Fruit fly (Drosophila melanogaster) whole organism, embryonic: Measurements from ENCODE around the gene blp.

Source experiments
- ATbp ChIP-seq: fragments of 200-800 bp; sonication (Bioruptor generic); optimal IDR thresholded peaks from 2 replicates; lab custom pipeline; 2017; ENCODE audit warnings: missing biosample characterization, mild to moderate bottlenecking, missing genetic modification characterization, missing genetic modification reagents
- Abd-B ChIP-seq: fragments of 200-800 bp; sonication (Bioruptor generic); optimal IDR thresholded peaks from 2 replicates; lab custom pipeline; 2018; ENCODE audit warnings: missing biosample characterization, mild to moderate bottlenecking, missing genetic modification characterization, moderate library complexity
- Adf1 ChIP-seq: fragments of 200-800 bp; sonication (Bioruptor generic); IDR thresholded peaks from 2 replicates; pipeline ENCODE4 v1.3.6; 2022; ENCODE audit warnings: missing biosample characterization, missing genetic modification characterization
- Atf-2 ChIP-seq: fragments of 200-800 bp; sonication (Bioruptor generic); optimal IDR thresholded peaks from 2 replicates; lab custom pipeline; 2016; ENCODE audit warnings: missing biosample characterization, missing genetic modification characterization
- CG10543 ChIP-seq: fragments of 200-800 bp; sonication (Bioruptor generic); optimal IDR thresholded peaks from 3 replicates; lab custom pipeline; 2017; ENCODE audit warnings: missing biosample characterization, mild to moderate bottlenecking, missing genetic modification characterization, moderate library complexity
- CG1233 ChIP-seq: fragments of 200-800 bp; sonication (Bioruptor generic); optimal IDR thresholded peaks from 4 replicates; lab custom pipeline; 2018; ENCODE audit warnings: missing biosample characterization, mild to moderate bottlenecking, missing genetic modification characterization
- CG12744 ChIP-seq: fragments of 200-800 bp; sonication (Bioruptor generic); optimal IDR thresholded peaks from 2 replicates; lab custom pipeline; 2016; ENCODE audit warnings: missing biosample characterization, missing genetic modification characterization
- CG1602 ChIP-seq: fragments of 200-800 bp; sonication (Bioruptor generic); optimal IDR thresholded peaks from 3 replicates; lab custom pipeline; 2016; ENCODE audit warnings: missing biosample characterization, missing genetic modification characterization
- CG16779 ChIP-seq: fragments of 200-800 bp; sonication (Bioruptor generic); IDR thresholded peaks from 2 replicates; pipeline ENCODE4 v1.3.6; 2022; ENCODE audit warnings: missing biosample characterization, missing genetic modification characterization
- CG16863 ChIP-seq: fragments of 200-800 bp; sonication (Bioruptor generic); optimal IDR thresholded peaks from 3 replicates; lab custom pipeline; 2016; ENCODE audit warnings: missing biosample characterization, missing genetic modification characterization
- CG17612 ChIP-seq: fragments of 200-800 bp; sonication (Bioruptor generic); IDR thresholded peaks from 2 replicates; pipeline ENCODE4 v1.3.6; 2022; ENCODE audit warnings: missing biosample characterization, missing genetic modification characterization
- CG2199 ChIP-seq: fragments of 200-800 bp; sonication (Bioruptor generic); IDR thresholded peaks from 3 replicates; pipeline ENCODE4 v1.3.6; 2022; ENCODE audit warnings: missing biosample characterization, missing genetic modification characterization
- CG2875 ChIP-seq: fragments of 200-800 bp; sonication (Bioruptor generic); optimal IDR thresholded peaks from 2 replicates; lab custom pipeline; 2017; ENCODE audit warnings: missing biosample characterization, mild to moderate bottlenecking, missing genetic modification characterization, missing genetic modification reagents
- CG30403 ChIP-seq: fragments of 200-800 bp; sonication (Bioruptor generic); optimal IDR thresholded peaks from 3 replicates; lab custom pipeline; 2016; ENCODE audit warnings: missing biosample characterization, missing genetic modification characterization
- CG4328 ChIP-seq: fragments of 200-800 bp; sonication (Bioruptor generic); optimal IDR thresholded peaks from 3 replicates; lab custom pipeline; 2017; ENCODE audit warnings: missing biosample characterization, missing genetic modification reagents, missing genetic modification characterization
- CG43689 ChIP-seq: fragments of 200-800 bp; sonication (Bioruptor generic); IDR thresholded peaks from 2 replicates; pipeline ENCODE4 v1.3.6; 2022; ENCODE audit warnings: missing biosample characterization, missing genetic modification characterization
- CG7372 ChIP-seq: fragments of 200-800 bp; sonication (Bioruptor generic); IDR thresholded peaks from 2 replicates; pipeline ENCODE4 v1.3.6; 2022; ENCODE audit warnings: missing biosample characterization, missing genetic modification characterization
- CG8281 ChIP-seq: fragments of 200-800 bp; sonication (Bioruptor generic); optimal IDR thresholded peaks from 2 replicates; lab custom pipeline; 2018; ENCODE audit warnings: missing biosample characterization, mild to moderate bottlenecking, missing genetic modification characterization, moderate library complexity
- Chrac-16 ChIP-seq: fragments of 200-800 bp; sonication (Bioruptor generic); optimal IDR thresholded peaks from 3 replicates; lab custom pipeline; 2016; ENCODE audit warnings: missing biosample characterization, missing genetic modification characterization
- D19B ChIP-seq: fragments of 200-800 bp; sonication (Bioruptor generic); optimal IDR thresholded peaks from 2 replicates; lab custom pipeline; 2017; ENCODE audit warnings: missing biosample characterization, mild to moderate bottlenecking, missing genetic modification characterization
- Deaf1 ChIP-seq: fragments of 200-800 bp; optimal IDR thresholded peaks from 3 replicates; lab custom pipeline; 2019; ENCODE audit warnings: missing biosample characterization, mild to moderate bottlenecking, missing genetic modification characterization, moderate library complexity
- E2f1 ChIP-seq: fragments of 200-800 bp; sonication (Bioruptor generic); IDR thresholded peaks from 2 replicates; pipeline ENCODE4 v1.3.6; 2022; ENCODE audit warnings: missing biosample characterization, missing genetic modification characterization
- HLH3B ChIP-seq: fragments of 200-800 bp; sonication (Bioruptor generic); IDR thresholded peaks from 2 replicates; pipeline ENCODE4 v1.3.6; 2022; ENCODE audit warnings: missing biosample characterization, missing genetic modification characterization
- Max ChIP-seq: fragments of 200-800 bp; sonication (Bioruptor generic); optimal IDR thresholded peaks from 2 replicates; lab custom pipeline; 2016; ENCODE audit warnings: missing biosample characterization, mild to moderate bottlenecking, missing genetic modification characterization
- Mrtf ChIP-seq: fragments of 200-800 bp; sonication (Bioruptor generic); IDR thresholded peaks from 3 replicates; pipeline ENCODE4 v1.3.6; 2022; ENCODE audit warnings: missing biosample characterization, missing genetic modification characterization
- NFAT ChIP-seq: fragments of 200-800 bp; sonication (Bioruptor generic); IDR thresholded peaks from 2 replicates; pipeline ENCODE4 v1.3.6; 2022; ENCODE audit warnings: missing biosample characterization, missing genetic modification characterization
- NK7.1 ChIP-seq: fragments of 200-800 bp; sonication (Bioruptor generic); optimal IDR thresholded peaks from 3 replicates; lab custom pipeline; 2016; ENCODE audit warnings: missing biosample characterization, missing genetic modification characterization
- Opbp ChIP-seq: fragments of 200-800 bp; sonication (Bioruptor generic); IDR thresholded peaks from 3 replicates; pipeline ENCODE4 v1.3.6; 2022; ENCODE audit warnings: missing biosample characterization, missing genetic modification characterization; ENCODE audit not compliant: partially characterized antibody
- PHDP ChIP-seq: fragments of 200-800 bp; sonication (Bioruptor generic); optimal IDR thresholded peaks from 3 replicates; lab custom pipeline; 2018; ENCODE audit warnings: missing biosample characterization, mild to moderate bottlenecking, missing genetic modification characterization, moderate library complexity
- bbx ChIP-seq: fragments of 200-800 bp; sonication (Bioruptor generic); IDR thresholded peaks from 2 replicates; pipeline ENCODE4 v1.3.6; 2022; ENCODE audit warnings: missing biosample characterization, missing genetic modification characterization; ENCODE audit not compliant: partially characterized antibody
- disco-r ChIP-seq: fragments of 200-800 bp; sonication (Bioruptor generic); optimal IDR thresholded peaks from 2 replicates; lab custom pipeline; 2016; ENCODE audit warnings: missing biosample characterization, missing genetic modification characterization
- dmrt11E ChIP-seq: fragments of 200-800 bp; sonication (Bioruptor generic); optimal IDR thresholded peaks from 3 replicates; lab custom pipeline; 2018; ENCODE audit warnings: missing biosample characterization, mild to moderate bottlenecking, missing genetic modification characterization, moderate library complexity
- dmrt99B ChIP-seq: fragments of 200-800 bp; sonication (Bioruptor generic); optimal IDR thresholded peaks from 2 replicates; lab custom pipeline; 2018; ENCODE audit warnings: missing biosample characterization, mild to moderate bottlenecking, missing genetic modification characterization, moderate library complexity
- exex ChIP-seq: fragments of 200-800 bp; sonication (Bioruptor generic); optimal IDR thresholded peaks from 4 replicates; lab custom pipeline; 2018; ENCODE audit warnings: missing biosample characterization, mild to moderate bottlenecking, missing genetic modification characterization, moderate library complexity
- gce ChIP-seq: fragments of 200-800 bp; sonication (Bioruptor generic); IDR thresholded peaks from 3 replicates; pipeline ENCODE4 v1.3.6; 2022; ENCODE audit warnings: missing biosample characterization, missing genetic modification characterization
- hb ChIP-seq: fragments of 200-800 bp; sonication (Bioruptor generic); IDR thresholded peaks from 3 replicates; pipeline ENCODE4 v1.3.6; 2022; ENCODE audit warnings: missing biosample characterization, missing genetic modification characterization; ENCODE audit not compliant: partially characterized antibody
- her ChIP-seq: fragments of 200-800 bp; sonication (Bioruptor generic); optimal IDR thresholded peaks from 2 replicates; lab custom pipeline; 2016; ENCODE audit warnings: missing biosample characterization, missing genetic modification characterization
- jing ChIP-seq: fragments of 200-800 bp; sonication (Bioruptor generic); optimal IDR thresholded peaks from 2 replicates; lab custom pipeline; 2018; ENCODE audit warnings: missing biosample characterization, mild to moderate bottlenecking, missing genetic modification characterization
- mam ChIP-seq: fragments of 200-800 bp; sonication (Bioruptor generic); optimal IDR thresholded peaks from 3 replicates; lab custom pipeline; 2016; ENCODE audit warnings: missing biosample characterization, missing genetic modification characterization
- nau ChIP-seq: fragments of 200-800 bp; sonication (Bioruptor generic); optimal IDR thresholded peaks from 3 replicates; lab custom pipeline; 2017; ENCODE audit warnings: missing biosample characterization, mild to moderate bottlenecking, missing genetic modification characterization, missing genetic modification reagents
- otp ChIP-seq: fragments of 200-800 bp; sonication (Bioruptor generic); IDR thresholded peaks from 3 replicates; pipeline ENCODE4, ENCODE4 v1.3.6; 2022; ENCODE audit warnings: missing biosample characterization, missing genetic modification characterization
- pho ChIP-seq: fragments of 200-800 bp; sonication (Bioruptor generic); optimal IDR thresholded peaks from 2 replicates; lab custom pipeline; 2016; ENCODE audit warnings: missing biosample characterization, missing genetic modification characterization
- pnt ChIP-seq: fragments of 200-800 bp; sonication (Bioruptor generic); optimal IDR thresholded peaks from 3 replicates; lab custom pipeline; 2016; ENCODE audit warnings: missing biosample characterization, missing genetic modification characterization
- sc ChIP-seq, 3 experiments: fragments of >200 bp in 2 of 3; fragments of 200-800 bp in 1 of 3; sonication (Bioruptor generic) in 1 of 3; optimal IDR thresholded peaks; 2 replicates in 2 of 3; 3 replicates in 1 of 3; lab custom pipeline; 2017; ENCODE audit warnings: mild to moderate bottlenecking in 1 of 3, missing biosample characterization in 1 of 3, missing genetic modification characterization in 1 of 3, missing genetic modification reagents in 1 of 3
- sima ChIP-seq: fragments of 200-800 bp; sonication (Bioruptor generic); optimal IDR thresholded peaks from 2 replicates; lab custom pipeline; 2016; ENCODE audit warnings: missing biosample characterization, missing genetic modification characterization
- sna ChIP-seq: fragments of 200-800 bp; sonication (Bioruptor generic); IDR thresholded peaks from 2 replicates; pipeline ENCODE4 v1.3.6; 2022; ENCODE audit warnings: missing biosample characterization, missing genetic modification characterization; ENCODE audit not compliant: partially characterized antibody
- so ChIP-seq: fragments of 200-800 bp; sonication (Bioruptor generic); IDR thresholded peaks from 3 replicates; pipeline ENCODE4 v1.3.6; 2022; ENCODE audit warnings: missing biosample characterization, missing genetic modification characterization
- sob ChIP-seq: fragments of 200-800 bp; sonication (Bioruptor generic); IDR thresholded peaks from 2 replicates; pipeline ENCODE4 v1.3.6; 2022; ENCODE audit warnings: missing biosample characterization, missing genetic modification characterization
- toy ChIP-seq: fragments of 200-800 bp; sonication (Bioruptor generic); IDR thresholded peaks from 2 replicates; pipeline ENCODE4 v1.3.6; 2022; ENCODE audit warnings: missing biosample characterization, missing genetic modification characterization
- wdn ChIP-seq: fragments of 200-800 bp; sonication (Bioruptor generic); IDR thresholded peaks from 2 replicates; pipeline ENCODE4 v1.3.6; 2022; ENCODE audit warnings: missing biosample characterization, missing genetic modification characterization
- wek ChIP-seq: fragments of 200-800 bp; sonication (Bioruptor generic); optimal IDR thresholded peaks from 3 replicates; lab custom pipeline; 2018; ENCODE audit warnings: missing biosample characterization, mild to moderate bottlenecking, missing genetic modification characterization, moderate library complexity

blp gene

dm6 chr3R:15965169-15965568 lies 31.5 kb downstream of the blp start, which contains the start of the genes CG32856 and Rbf2 (continued):
- peak; percentile 89 for TF ChIP-seq mam
- TF ChIP-seq hb (GFP tag; lab: Robert Waterston, UW): peak; percentile 89
- peak; percentile 78 for TF ChIP-seq CG12744 (GFP tag; lab: Kevin White, UChicago)
- no peak for TF ChIP-seq sc (optimal IDR thresholded peaks at IDR 0.05; lab: Kevin White, UChicago)
- TF ChIP-seq sc (GFP tag; optimal IDR thresholded peaks at IDR 0.05; lab: Kevin White, UChicago): no peak
- no peak for TF ChIP-seq Deaf1 (tag; lab: Kevin White, UChicago)
- no peak for TF ChIP-seq gce (GFP tag; lab: Robert Waterston, UW)
- no peak for TF ChIP-seq CG4328 (GFP tag; lab: Kevin White, UChicago)
- TF ChIP-seq Chrac-16: peak; percentile 86
- peak; percentile 3 for TF ChIP-seq CG2875 (GFP tag; lab: Kevin White, UChicago)
- TF ChIP-seq nau (GFP tag; lab: Kevin White, UChicago): no peak
- no peak for TF ChIP-seq E2f1 (GFP tag; lab: Robert Waterston, UW)
- no peak for TF ChIP-seq CG16779 (GFP tag; lab: Robert Waterston, UW)
- peak; percentile 52 for TF ChIP-seq ATbp (GFP tag; lab: Kevin White, UChicago)
- TF ChIP-seq pho (GFP tag; lab: Kevin White, UChicago): peak; percentile 83
- peak; percentile 88 for TF ChIP-seq bbx (GFP tag; lab: Robert Waterston, UW)
- peak; percentile 44; the same call in 1 of the 2 replicates for TF ChIP-seq sob (GFP tag; lab: Robert Waterston, UW)
- TF ChIP-seq her (GFP tag; lab: Kevin White, UChicago): peak; percentile 73
- TF ChIP-seq toy: no peak
- TF ChIP-seq Atf-2 (GFP tag; lab: Kevin White, UChicago): peak; percentile 76
- no peak for TF ChIP-seq CG8281 (tag; lab: Kevin White, UChicago)
- TF ChIP-seq Abd-B: peak; percentile 92
- TF ChIP-seq dmrt99B (tag; lab: Kevin White, UChicago): no peak
- TF ChIP-seq wek (GFP tag; lab: Kevin White, UChicago): peak; percentile 69
- no peak; the same call in 1 of the 3 replicates for TF ChIP-seq so
- peak; percentile 92 for TF ChIP-seq PHDP (tag; lab: Kevin White, UChicago)
- TF ChIP-seq CG7372 (GFP tag; lab: Robert Waterston, UW): no peak
- no peak for TF ChIP-seq HLH3B (GFP tag; lab: Robert Waterston, UW)
- TF ChIP-seq disco-r: peak; percentile 46
- TF ChIP-seq CG10543 (GFP tag; lab: Kevin White, UChicago): no peak
- 0 out of 2 replicates have a peak, but pooled peaks have one; percentile 4 for TF ChIP-seq CG43689 (GFP tag; lab: Robert Waterston, UW)
- TF ChIP-seq dmrt11E: peak; percentile 80
- TF ChIP-seq jing (GFP tag; lab: Kevin White, UChicago): peak; percentile 49
- peak; percentile 8 for TF ChIP-seq exex (tag; lab: Kevin White, UChicago)
- TF ChIP-seq CG2199 (GFP tag; lab: Robert Waterston, UW): no peak
- TF ChIP-seq CG1233 (GFP tag; lab: Kevin White, UChicago): no peak
- TF ChIP-seq CG30403: peak; percentile 92
- peak; percentile 75 for TF ChIP-seq CG16863 (GFP tag; lab: Kevin White, UChicago)
- TF ChIP-seq Adf1: peak; percentile 64; the same call in 1 of the 2 replicates
- TF ChIP-seq otp (GFP tag; lab: Robert Waterston, UW): no peak; the same call in 2 of the 3 replicates
- TF ChIP-seq NFAT (GFP tag; lab: Robert Waterston, UW): peak; percentile 68; the same call in 1 of the 2 replicates
- TF ChIP-seq CG17612: no peak
- TF ChIP-seq NK7.1 (GFP tag; lab: Kevin White, UChicago): no peak
- no peak for TF ChIP-seq Mrtf
- peak; percentile 70 for TF ChIP-seq wdn (GFP tag; lab: Robert Waterston, UW)
- TF ChIP-seq pnt: peak; percentile 29
- TF ChIP-seq CG1602 (GFP tag; lab: Kevin White, UChicago): peak; percentile 84
- TF ChIP-seq D19B (GFP tag; lab: Kevin White, UChicago): no peak
- TF ChIP-seq Opbp (GFP tag; lab: Robert Waterston, UW): peak; percentile 86; the same call in 2 of the 3 replicates
- TF ChIP-seq Max (GFP tag; lab: Kevin White, UChicago): peak; percentile 26
- no peak for TF ChIP-seq sima
- TF ChIP-seq sna (GFP tag; lab: Robert Waterston, UW): peak; percentile 70
